Worm (Caenorhabditis elegans) whole organism, late embryonic: ENCODE measurements around the gene str-177.

Experiments used
- che-1 ChIP-seq: sonication (generic microtip); optimal IDR thresholded peaks from 2 replicates; lab custom pipeline; 2016; ENCODE audit warnings: mild to moderate bottlenecking, missing genetic modification characterization, missing compliant biosample characterization
- fkh-10 ChIP-seq: fragments of 150-350 bp; optimal IDR thresholded peaks from 2 replicates; lab custom pipeline; 2014; ENCODE audit warnings: missing biosample characterization, missing genetic modification reagents, missing genetic modification characterization
- hlh-13 ChIP-seq: fragments of 200-800 bp; sonication (Bioruptor generic); optimal IDR thresholded peaks from 2 replicates; lab custom pipeline; 2018; ENCODE audit warnings: mild to moderate bottlenecking, missing genetic modification characterization, missing compliant biosample characterization
- hlh-30 ChIP-seq: sonication (generic microtip); optimal IDR thresholded peaks from 2 replicates; lab custom pipeline; 2017; ENCODE audit warnings: antibody characterized with exemption, missing genetic modification characterization, missing compliant biosample characterization; ENCODE audit not compliant: insufficient read depth
- tbx-2 ChIP-seq: sonication (generic microtip); optimal IDR thresholded peaks from 2 replicates; lab custom pipeline; 2016; ENCODE audit warnings: missing genetic modification characterization, missing compliant biosample characterization

ce11 chrV:9225675-9226144, 26.9 kb upstream of the str-177 start, which contains the start of gene F07C3.2:
- TF ChIP-seq hlh-30 (tag; lab: Kevin White, UChicago) (no peak), hlh-13 (GFP tag; lab: Kevin White, UChicago) (no peak), fkh-10 (GFP tag; lab: Kevin White, UChicago) (no peak), tbx-2 (tag; lab: Kevin White, UChicago) (no peak), che-1 (tag; lab: Kevin White, UChicago) (no peak)
